Fruit fly (Drosophila melanogaster) whole organism, embryonic: ENCODE results near the gene Tomosyn.
A peak's percentile ranks its signal among the peaks of the same experiment; 100 is the strongest.

ENCODE experiments used
- Blimp-1 ChIP-seq: fragments of 200-800 bp; sonication (Bioruptor generic); optimal IDR thresholded peaks from 3 replicates; lab custom pipeline; 2018; ENCODE audit warnings: missing biosample characterization, missing genetic modification characterization, mild to moderate bottlenecking, moderate library complexity, missing genetic modification reagents
- C15 ChIP-seq: fragments of 200-800 bp; sonication (Bioruptor generic); IDR thresholded peaks from 3 replicates; pipeline ENCODE4 v1.3.6; 2022; ENCODE audit warnings: missing biosample characterization, missing genetic modification characterization
- CG10366 ChIP-seq: fragments of 200-800 bp; sonication (Bioruptor generic); IDR thresholded peaks from 2 replicates; pipeline ENCODE4 v1.3.6; 2022; ENCODE audit warnings: missing biosample characterization, missing genetic modification characterization
- CG10431 ChIP-seq: fragments of 200-800 bp; sonication (Bioruptor generic); optimal IDR thresholded peaks from 3 replicates; lab custom pipeline; 2018; ENCODE audit warnings: missing biosample characterization, mild to moderate bottlenecking, missing genetic modification characterization
- CG11247 ChIP-seq: fragments of 200-800 bp; sonication (Bioruptor generic); IDR thresholded peaks from 2 replicates; pipeline ENCODE4 v1.3.6; 2022; ENCODE audit warnings: missing biosample characterization, missing genetic modification characterization
- CG12391 ChIP-seq: fragments of 200-800 bp; sonication (Bioruptor generic); optimal IDR thresholded peaks from 3 replicates; lab custom pipeline; 2018; ENCODE audit warnings: missing biosample characterization, mild to moderate bottlenecking, missing genetic modification characterization, moderate library complexity
- CG13123 ChIP-seq: fragments of 200-800 bp; sonication (Bioruptor generic); optimal IDR thresholded peaks from 2 replicates; lab custom pipeline; 2016; ENCODE audit warnings: missing biosample characterization, missing genetic modification characterization
- CG15696 ChIP-seq: fragments of 200-800 bp; sonication (Bioruptor generic); optimal IDR thresholded peaks from 2 replicates; lab custom pipeline; 2019; ENCODE audit warnings: missing biosample characterization, mild to moderate bottlenecking, missing genetic modification characterization, moderate library complexity
- CG16779 ChIP-seq: fragments of 200-800 bp; sonication (Bioruptor generic); IDR thresholded peaks from 2 replicates; pipeline ENCODE4 v1.3.6; 2022; ENCODE audit warnings: missing biosample characterization, missing genetic modification characterization
- CG1832 ChIP-seq: fragments of 200-800 bp; sonication (Bioruptor generic); optimal IDR thresholded peaks from 2 replicates; lab custom pipeline; 2017; ENCODE audit warnings: missing biosample characterization, mild to moderate bottlenecking, missing genetic modification characterization, inconsistent platforms
- CG2199 ChIP-seq: fragments of 200-800 bp; sonication (Bioruptor generic); IDR thresholded peaks from 3 replicates; pipeline ENCODE4 v1.3.6; 2022; ENCODE audit warnings: missing biosample characterization, missing genetic modification characterization
- CG31388 ChIP-seq: fragments of 200-800 bp; sonication (Bioruptor generic); optimal IDR thresholded peaks from 2 replicates; lab custom pipeline; 2016; ENCODE audit warnings: missing biosample characterization, missing genetic modification characterization
- CG3163 ChIP-seq: fragments of 200-800 bp; sonication (Bioruptor generic); optimal IDR thresholded peaks from 3 replicates; lab custom pipeline; 2016; ENCODE audit warnings: missing biosample characterization, missing genetic modification characterization
- CG33557 ChIP-seq: fragments of 200-800 bp; sonication (Bioruptor generic); optimal IDR thresholded peaks from 2 replicates; lab custom pipeline; 2019; ENCODE audit warnings: missing biosample characterization, mild to moderate bottlenecking, missing genetic modification characterization, moderate library complexity
- CG3407 ChIP-seq: fragments of 200-800 bp; sonication (Bioruptor generic); optimal IDR thresholded peaks from 2 replicates; lab custom pipeline; 2018; ENCODE audit warnings: missing biosample characterization, mild to moderate bottlenecking, missing genetic modification characterization
- CG34422 ChIP-seq: fragments of 200-800 bp; sonication (Bioruptor generic); IDR thresholded peaks from 3 replicates; pipeline ENCODE4 v1.3.6; 2022; ENCODE audit warnings: missing biosample characterization, missing genetic modification characterization
- CG4360 ChIP-seq: fragments of 200-800 bp; sonication (Bioruptor generic); IDR thresholded peaks from 2 replicates; pipeline ENCODE4 v1.3.6; 2022; ENCODE audit warnings: missing biosample characterization, missing genetic modification characterization
- CG4707 ChIP-seq: fragments of 200-800 bp; sonication (Bioruptor generic); optimal IDR thresholded peaks from 2 replicates; lab custom pipeline; 2018; ENCODE audit warnings: missing biosample characterization, mild to moderate bottlenecking, missing genetic modification characterization, moderate library complexity
- CG5953 ChIP-seq: fragments of 200-800 bp; sonication (Bioruptor generic); IDR thresholded peaks from 2 replicates; pipeline ENCODE4 v1.3.6; 2022; ENCODE audit warnings: missing biosample characterization, missing genetic modification characterization
- CG6254 ChIP-seq: fragments of 200-800 bp; sonication (Bioruptor generic); optimal IDR thresholded peaks from 3 replicates; lab custom pipeline; 2017; ENCODE audit warnings: mild to moderate bottlenecking, missing biosample characterization, missing genetic modification reagents, missing genetic modification characterization
- CG7556 ChIP-seq: fragments of 200-800 bp; sonication (Bioruptor generic); optimal IDR thresholded peaks from 2 replicates; lab custom pipeline; 2017; ENCODE audit warnings: missing biosample characterization, mild to moderate bottlenecking, missing genetic modification characterization
- CG7745 ChIP-seq: fragments of 200-800 bp; sonication (Bioruptor generic); optimal IDR thresholded peaks from 2 replicates; lab custom pipeline; 2018; ENCODE audit warnings: missing biosample characterization, mild to moderate bottlenecking, missing genetic modification characterization, moderate library complexity
- Med ChIP-seq: fragments of 200-800 bp; sonication (Bioruptor generic); peaks from one replicate; lab custom pipeline; 2016; ENCODE audit warnings: missing biosample characterization, missing genetic modification characterization, mild to moderate bottlenecking, inconsistent platforms, moderate library complexity
- Meics ChIP-seq: fragments of 200-800 bp; sonication (Bioruptor generic); optimal IDR thresholded peaks from 2 replicates; lab custom pipeline; 2017; ENCODE audit warnings: missing biosample characterization, mild to moderate bottlenecking, missing genetic modification characterization
- Nf-YB ChIP-seq: fragments of 200-800 bp; sonication (Bioruptor generic); optimal IDR thresholded peaks from 3 replicates; lab custom pipeline; 2019; ENCODE audit warnings: missing biosample characterization, mild to moderate bottlenecking, missing genetic modification characterization, moderate library complexity
- Pdp1 ChIP-seq, 2 experiments: fragments of 200-800 bp; sonication (Bioruptor generic); optimal IDR thresholded peaks; 3 replicates each; lab custom pipeline; 2016; ENCODE audit warnings: missing biosample characterization in 2 of 2, missing genetic modification characterization in 2 of 2, mild to moderate bottlenecking in 1 of 2, moderate library complexity in 1 of 2
- Spps ChIP-seq: fragments of 200-800 bp; sonication (Bioruptor generic); optimal IDR thresholded peaks from 2 replicates; lab custom pipeline; 2018; ENCODE audit warnings: missing biosample characterization, mild to moderate bottlenecking, missing genetic modification characterization
- Sry-δ ChIP-seq: fragments of 200-800 bp; sonication (Bioruptor generic); optimal IDR thresholded peaks from 2 replicates; lab custom pipeline; 2016; ENCODE audit warnings: missing biosample characterization, missing genetic modification characterization
- bsh ChIP-seq, 2 experiments: fragments of 200-800 bp; sonication (Bioruptor generic); optimal IDR thresholded peaks; 2 replicates each; lab custom pipeline; 2017 to 2018; ENCODE audit warnings: mild to moderate bottlenecking in 2 of 2, missing biosample characterization in 2 of 2, missing genetic modification characterization in 2 of 2, moderate library complexity in 1 of 2
- cg ChIP-seq: fragments of 200-800 bp; sonication (Bioruptor generic); optimal IDR thresholded peaks from 3 replicates; lab custom pipeline; 2019; ENCODE audit warnings: missing biosample characterization, mild to moderate bottlenecking, missing genetic modification characterization, moderate library complexity
- corto ChIP-seq: fragments of 200-800 bp; sonication (Bioruptor generic); optimal IDR thresholded peaks from 2 replicates; lab custom pipeline; 2016; ENCODE audit warnings: missing biosample characterization, mild to moderate bottlenecking, missing genetic modification characterization, moderate library complexity
- dmrt11E ChIP-seq: fragments of 200-800 bp; sonication (Bioruptor generic); optimal IDR thresholded peaks from 3 replicates; lab custom pipeline; 2018; ENCODE audit warnings: missing biosample characterization, mild to moderate bottlenecking, missing genetic modification characterization, moderate library complexity
- dmrt99B ChIP-seq: fragments of 200-800 bp; sonication (Bioruptor generic); optimal IDR thresholded peaks from 2 replicates; lab custom pipeline; 2018; ENCODE audit warnings: missing biosample characterization, mild to moderate bottlenecking, missing genetic modification characterization, moderate library complexity
- dysf ChIP-seq: fragments of 200-800 bp; sonication (Bioruptor generic); IDR thresholded peaks from 3 replicates; pipeline ENCODE4 v1.3.6; 2022; ENCODE audit warnings: missing biosample characterization, missing genetic modification characterization
- gfzf ChIP-seq: fragments of 200-800 bp; sonication (Bioruptor generic); optimal IDR thresholded peaks from 2 replicates; lab custom pipeline; 2016; ENCODE audit warnings: missing biosample characterization, mild to moderate bottlenecking, missing genetic modification characterization, moderate library complexity
- gsb-n ChIP-seq: fragments of 200-800 bp; sonication (Bioruptor generic); optimal IDR thresholded peaks from 3 replicates; lab custom pipeline; 2018; ENCODE audit warnings: missing biosample characterization, mild to moderate bottlenecking, missing genetic modification characterization
- kay ChIP-seq: fragments of 200-800 bp; sonication (Bioruptor generic); optimal IDR thresholded peaks from 2 replicates; lab custom pipeline; 2016; ENCODE audit warnings: missing biosample characterization, missing genetic modification characterization
- klu ChIP-seq: fragments of 200-800 bp; sonication (Bioruptor generic); IDR thresholded peaks from 2 replicates; pipeline ENCODE4 v1.3.6; 2022; ENCODE audit warnings: missing biosample characterization, missing genetic modification characterization
- kni ChIP-seq: fragments of 200-800 bp; sonication (Bioruptor generic); optimal IDR thresholded peaks from 3 replicates; lab custom pipeline; 2017; ENCODE audit warnings: mild to moderate bottlenecking, missing biosample characterization, missing genetic modification reagents, missing genetic modification characterization
- lmd ChIP-seq: fragments of 200-800 bp; sonication (Bioruptor generic); IDR thresholded peaks from 2 replicates; pipeline ENCODE4 v1.3.6; 2022; ENCODE audit warnings: missing biosample characterization, missing genetic modification characterization
- sens ChIP-seq: fragments of 200-800 bp; sonication (Bioruptor generic); peaks from one replicate; lab custom pipeline; 2016; ENCODE audit warnings: missing biosample characterization, missing genetic modification characterization
- sqz ChIP-seq: fragments of 200-800 bp; sonication (Bioruptor generic); optimal IDR thresholded peaks from 3 replicates; lab custom pipeline; 2018; ENCODE audit warnings: missing biosample characterization, mild to moderate bottlenecking, missing genetic modification characterization
- trem ChIP-seq: fragments of 200-800 bp; optimal IDR thresholded peaks from 3 replicates; lab custom pipeline; 2019; ENCODE audit warnings: missing biosample characterization, mild to moderate bottlenecking, missing genetic modification characterization, moderate library complexity
- unpg ChIP-seq: fragments of 200-800 bp; sonication (Bioruptor generic); optimal IDR thresholded peaks from 3 replicates; lab custom pipeline; 2018; ENCODE audit warnings: missing biosample characterization, mild to moderate bottlenecking, missing genetic modification characterization, moderate library complexity
- usp ChIP-seq: fragments of >200 bp; optimal IDR thresholded peaks from 2 replicates; lab custom pipeline; 2017; ENCODE audit warnings: missing biosample characterization, missing genetic modification characterization
- wor ChIP-seq: fragments of 200-800 bp; sonication (Bioruptor generic); IDR thresholded peaks from 2 replicates; pipeline ENCODE4 v1.3.6; 2022; ENCODE audit warnings: missing biosample characterization, missing genetic modification characterization

The Tomosyn gene

dm6 chrX:12672317-12673172 is 41.1 kb downstream of the Tomosyn start (continued):
- no peak for TF ChIP-seq CG12391 (tag; lab: Kevin White, UChicago)
- no peak for TF ChIP-seq kay (GFP tag; lab: Kevin White, UChicago)
- TF ChIP-seq lmd (GFP tag; lab: Robert Waterston, UW): peak; percentile 32; the same call in 1 of the 2 replicates
- no peak for TF ChIP-seq klu (GFP tag; lab: Robert Waterston, UW)
- no peak for TF ChIP-seq CG5953
- no peak for TF ChIP-seq Sry-δ
- TF ChIP-seq wor (GFP tag; lab: Robert Waterston, UW): no peak
- TF ChIP-seq gfzf (GFP tag; lab: Kevin White, UChicago): no peak
- TF ChIP-seq CG33557: no peak
- 0 out of 3 replicates have a peak, but pooled peaks have one; percentile 24 for TF ChIP-seq CG2199 (GFP tag; lab: Robert Waterston, UW)
- TF ChIP-seq CG34422 (GFP tag; lab: Robert Waterston, UW): no peak
- TF ChIP-seq CG11247: no peak
- TF ChIP-seq CG4707 (GFP tag; lab: Kevin White, UChicago): no peak
- peak; percentile 59; the same call in 2 of the 3 replicates for TF ChIP-seq dysf (GFP tag; lab: Robert Waterston, UW)
- TF ChIP-seq CG16779 (GFP tag; lab: Robert Waterston, UW): no peak
- peak; percentile 37 for TF ChIP-seq Meics
- peak; percentile 12 for TF ChIP-seq unpg (GFP tag; lab: Kevin White, UChicago)
- no peak for TF ChIP-seq CG31388 (GFP tag; lab: Kevin White, UChicago)

DNA sequence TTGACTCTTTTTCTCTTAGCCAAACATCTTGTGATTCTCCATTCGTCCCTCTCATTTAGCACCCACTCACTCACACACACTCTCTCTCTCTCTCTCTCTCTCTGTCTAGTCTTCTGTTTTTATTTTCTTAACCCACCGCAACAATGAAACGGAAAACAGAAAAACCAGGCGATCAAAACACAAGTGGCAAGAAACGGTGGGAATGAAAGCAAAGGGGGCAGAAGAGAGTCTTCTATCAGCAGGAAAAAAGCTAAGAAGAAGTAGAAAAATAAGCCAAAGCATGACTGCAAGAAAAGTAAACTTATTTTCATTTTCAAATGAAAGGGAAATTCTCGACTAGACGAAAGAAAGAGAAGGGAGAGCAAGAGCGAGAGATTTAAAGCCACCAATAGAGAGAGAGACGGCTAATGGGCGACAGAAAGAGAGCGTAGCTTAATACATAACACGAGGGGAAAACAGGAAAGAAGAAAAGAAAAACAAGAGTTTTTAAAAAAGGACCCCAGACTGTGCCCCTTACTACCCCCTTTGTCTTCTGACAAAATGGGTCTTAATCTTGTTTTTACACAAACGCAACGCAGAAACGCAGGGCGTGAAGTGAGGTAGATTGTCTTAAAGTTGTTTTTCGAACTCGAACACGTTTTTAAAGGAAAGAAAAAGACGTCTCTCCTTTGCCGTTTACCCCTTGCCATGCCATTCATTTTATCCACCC is 42.6 kb downstream of the Tomosyn start:
- TF ChIP-seq C15 (GFP tag; lab: Robert Waterston, UW) (no peak), bsh (GFP tag; optimal IDR thresholded peaks at IDR 0.05; lab: Kevin White, UChicago) (peak in 1 of 2 experiments; percentile 28), kni (GFP tag; lab: Kevin White, UChicago) (peak; percentile 63), CG7745 (tag; lab: Kevin White, UChicago) (peak; percentile 57), sqz (GFP tag; lab: Kevin White, UChicago) (peak; percentile 63), CG33557 (peak; percentile 75), CG13123 (no peak), Spps (tag; lab: Kevin White, UChicago) (peak; percentile 24), corto (GFP tag; lab: Kevin White, UChicago) (peak; percentile 16), dmrt99B (no peak), dmrt11E (tag; lab: Kevin White, UChicago) (peak; percentile 6), usp (no peak), cg (GFP tag; lab: Kevin White, UChicago) (peak; percentile 16), Nf-YB (GFP tag; lab: Kevin White, UChicago) (peak; percentile 10), CG6254 (GFP tag; lab: Kevin White, UChicago) (peak; percentile 14), CG7556 (no peak), Med (peak; percentile 64), CG10431 (GFP tag; lab: Kevin White, UChicago) (peak; percentile 31), CG10366 (GFP tag; lab: Robert Waterston, UW) (no peak), Meics (no peak), gsb-n (tag; lab: Kevin White, UChicago) (peak; percentile 19), CG3407 (GFP tag; lab: Kevin White, UChicago) (peak; percentile 14), Blimp-1 (GFP tag; lab: Kevin White, UChicago) (peak; percentile 100), sens (GFP tag; lab: Kevin White, UChicago) (peak; percentile 26), trem (peak; percentile 9), CG15696 (no peak), CG1832 (GFP tag; lab: Kevin White, UChicago) (peak; percentile 49), CG4360 (GFP tag; lab: Robert Waterston, UW) (no peak), CG3163 (GFP tag; lab: Kevin White, UChicago) (peak; percentile 24), Pdp1 (GFP tag; optimal IDR thresholded peaks at IDR 0.05; lab: Kevin White, UChicago) (peak in 1 of 2 experiments; percentile 26)
